Worm (Caenorhabditis elegans) whole organism, early embryonic: Measurements from ENCODE around the gene acbp-3.

ENCODE experiments used
- B0310.2 ChIP-seq: sonication (generic microtip); optimal IDR thresholded peaks from 2 replicates; lab custom pipeline; 2016; ENCODE audit warnings: mild to moderate bottlenecking, missing genetic modification characterization, missing compliant biosample characterization
- F13C5.2 ChIP-seq: sonication (generic microtip); optimal IDR thresholded peaks from 2 replicates; lab custom pipeline; 2017; ENCODE audit warnings: mild to moderate bottlenecking, missing genetic modification characterization, inconsistent platforms, missing compliant biosample characterization
- aly-1 ChIP-seq: sonication (generic microtip); optimal IDR thresholded peaks from 2 replicates; lab custom pipeline; 2016; ENCODE audit warnings: missing genetic modification characterization, missing compliant biosample characterization
- ama-1 ChIP-seq: fragments of 150-350 bp; optimal IDR thresholded peaks from 2 replicates; lab custom pipeline; 2014
- ceh-13 ChIP-seq: fragments of 200-800 bp; sonication (Bioruptor generic); optimal IDR thresholded peaks from 2 replicates; lab custom pipeline; 2018; ENCODE audit warnings: mild to moderate bottlenecking, missing genetic modification characterization, missing compliant biosample characterization
- ets-7 ChIP-seq: sonication (generic microtip); optimal IDR thresholded peaks from 2 replicates; lab custom pipeline; 2016; ENCODE audit warnings: missing genotype, missing genetic modification characterization, missing compliant biosample characterization
- flt-1 ChIP-seq: fragments of 200-800 bp; sonication (Bioruptor generic); IDR thresholded peaks from 2 replicates; pipeline ENCODE4 v1.3.6; 2022; ENCODE audit warnings: missing genetic modification characterization, missing compliant biosample characterization
- hnd-1 ChIP-seq: sonication (generic microtip); optimal IDR thresholded peaks from 2 replicates; lab custom pipeline; 2016; ENCODE audit warnings: missing genetic modification characterization, missing compliant biosample characterization
- pes-1 ChIP-seq: fragments of 200-800 bp; sonication (Bioruptor generic); IDR thresholded peaks from 2 replicates; pipeline ENCODE4 v1.3.6; 2022; ENCODE audit warnings: missing genetic modification reagents, missing genetic modification characterization, missing compliant biosample characterization
- sea-1 ChIP-seq: fragments of 200-800 bp; sonication (Bioruptor generic); conservative IDR thresholded peaks from 2 replicates; pipeline ENCODE4 v1.3.6; 2022; ENCODE audit warnings: missing genetic modification characterization, missing compliant biosample characterization
- tbx-11 ChIP-seq: fragments of 200-800 bp; sonication (Bioruptor generic); IDR thresholded peaks from 2 replicates; pipeline ENCODE4 v1.3.6; 2022; ENCODE audit warnings: missing genetic modification characterization, missing compliant biosample characterization
- tbx-37 ChIP-seq: fragments of 200-800 bp; sonication (Bioruptor generic); conservative IDR thresholded peaks from 2 replicates; pipeline ENCODE4 v1.3.6; 2022; ENCODE audit warnings: missing genetic modification reagents, missing genetic modification characterization, missing compliant biosample characterization
- tra-4 ChIP-seq: sonication (generic microtip); optimal IDR thresholded peaks from 2 replicates; lab custom pipeline; 2017; ENCODE audit warnings: missing genetic modification characterization, missing compliant biosample characterization

DNA sequence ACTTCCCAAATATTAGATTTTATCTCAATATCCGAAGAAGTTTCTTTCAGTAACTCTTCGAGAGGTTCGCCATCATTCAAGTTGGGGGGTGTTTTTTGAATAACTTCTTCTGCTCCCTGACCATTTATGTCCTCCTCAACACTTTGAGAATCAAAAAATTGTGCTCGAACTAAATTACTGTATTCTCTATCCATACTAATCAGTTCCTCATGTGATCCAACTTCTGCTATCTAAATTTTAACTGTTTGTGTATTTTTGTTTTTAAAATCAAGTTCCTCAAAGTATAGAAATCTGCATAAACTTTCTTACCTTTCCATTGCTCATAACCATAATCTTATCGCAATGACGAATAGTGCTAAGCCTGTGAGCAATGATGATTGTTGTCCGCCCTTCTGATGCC is 41.4 kb upstream of the acbp-3 start:
- TF ChIP-seq ama-1 (lab: Kevin White, UChicago) (no peak), sea-1 (GFP tag; lab: Robert Waterston, UW) (no peak), tra-4 (tag; lab: Kevin White, UChicago) (no peak), hnd-1 (tag; lab: Kevin White, UChicago) (no peak), tbx-11 (no peak), aly-1 (tag; lab: Kevin White, UChicago) (no peak), pes-1 (GFP tag; lab: Robert Waterston, UW) (no peak), ets-7 (no peak), tbx-37 (GFP tag; lab: Robert Waterston, UW) (no peak), B0310.2 (no peak), ceh-13 (GFP tag; lab: Kevin White, UChicago) (no peak), F13C5.2 (tag; lab: Kevin White, UChicago) (no peak), flt-1 (GFP tag; lab: Robert Waterston, UW) (no peak)
